Worm (Caenorhabditis elegans) whole organism, L2 larva: ENCODE results near the gene F22B7.9.

ENCODE experiments used
- ama-1 ChIP-seq: fragments of 150-350 bp; optimal IDR thresholded peaks from 2 replicates; lab custom pipeline; 2018; ENCODE audit warnings: inconsistent platforms
- nhr-23 ChIP-seq: fragments of 150-350 bp; optimal IDR thresholded peaks from 2 replicates; lab custom pipeline; 2014; ENCODE audit warnings: missing biosample characterization, missing genetic modification reagents, missing genetic modification characterization

- no peak for TF ChIP-seq ama-1 (lab: Kevin White, UChicago)
- TF ChIP-seq nhr-23 (tag; lab: Kevin White, UChicago), result no peak
Measured at ce11 chrIII:8614490-8614889, 39.2 kb downstream of the F22B7.9 start, which contains the start of gene rha-2.
